Worm (Caenorhabditis elegans): ENCODE measurements around the gene C07C7.1.

The C07C7.1 gene

ce11 chrIV:9217426-9217825, 32.8 kb downstream of the C07C7.1 start, which contains the start of gene C46C2.2:
Gene C46C2.2 (plus strand): TSS chrIV:9217726.
- no peak for TF ChIP-seq hlh-11 (tag; optimal IDR thresholded peaks at IDR 0.05)
- TF ChIP-seq pha-4 (GFP tag; IDR thresholded peaks at IDR 0.05): no peak
- TF ChIP-seq pha-4 (tag; optimal IDR thresholded peaks at IDR 0.05): no peak
- TF ChIP-seq ztf-11 (tag; optimal IDR thresholded peaks at IDR 0.05): no peak
- no peak for TF ChIP-seq daf-16 (GFP tag; optimal IDR thresholded peaks at IDR 0.05)
- no peak for TF ChIP-seq daf-16 (tag; optimal IDR thresholded peaks at IDR 0.05)
- no peak for TF ChIP-seq ceh-28 (tag; optimal IDR thresholded peaks at IDR 0.05)
- TF ChIP-seq spr-1 (tag; optimal IDR thresholded peaks at IDR 0.05): no peak
- TF ChIP-seq lin-1 (GFP tag; IDR thresholded peaks at IDR 0.05): no peak
- TF ChIP-seq unc-130 (GFP tag; optimal IDR thresholded peaks at IDR 0.05): no peak
- TF ChIP-seq nhr-77 (tag; optimal IDR thresholded peaks at IDR 0.05): no peak
- no peak for TF ChIP-seq nhr-25 (tag; optimal IDR thresholded peaks at IDR 0.05; ENCODE audit: borderline replicate concordance, insufficient read depth)
- no peak for TF ChIP-seq mxl-3 (GFP tag; optimal IDR thresholded peaks at IDR 0.05)
- TF ChIP-seq spr-3 (GFP tag; optimal IDR thresholded peaks at IDR 0.05): no peak
- no peak for TF ChIP-seq rbr-2 (tag; optimal IDR thresholded peaks at IDR 0.05)
- no peak for TF ChIP-seq ZK546.5 (tag; optimal IDR thresholded peaks at IDR 0.05)
- no peak for TF ChIP-seq ceh-44 (GFP tag; IDR thresholded peaks at IDR 0.05)
- TF ChIP-seq egl-43 (GFP tag; IDR thresholded peaks at IDR 0.05): no peak
- TF ChIP-seq mxl-2 (GFP tag; conservative IDR thresholded peaks at IDR 0.05): no peak

ce11 chrIV:9218415-9218814, 33.8 kb downstream of the C07C7.1 start:
- TF ChIP-seq pha-4 (GFP tag; IDR thresholded peaks at IDR 0.05) (no peak), pha-4 (tag; optimal IDR thresholded peaks at IDR 0.05) (no peak), R02D3.7 (tag; optimal IDR thresholded peaks at IDR 0.05) (no peak), D1046.2 (GFP tag; IDR thresholded peaks at IDR 0.05) (no peak), unc-62 (GFP tag; optimal IDR thresholded peaks at IDR 0.05 in 1 of 2) (peak in 1 of 2 experiments; percentile 78), unc-62 (tag; optimal IDR thresholded peaks at IDR 0.05) (no peak), hif-1 (tag; optimal IDR thresholded peaks at IDR 0.05) (no peak)

- TF ChIP-seq mdt-29 (GFP tag; IDR thresholded peaks at IDR 0.05) (no peak), unc-62 (GFP tag; optimal IDR thresholded peaks at IDR 0.05 in 1 of 2) (peak in 1 of 2 experiments; percentile 19), unc-62 (tag; optimal IDR thresholded peaks at IDR 0.05) (no peak)
These were observed 40.2 kb downstream of the C07C7.1 start, which contains the start of gene C46C2.3 for ce11 chrIV:9224825-9225224. Gene C46C2.3 (plus strand): TSS chrIV:9225125.

DNA sequence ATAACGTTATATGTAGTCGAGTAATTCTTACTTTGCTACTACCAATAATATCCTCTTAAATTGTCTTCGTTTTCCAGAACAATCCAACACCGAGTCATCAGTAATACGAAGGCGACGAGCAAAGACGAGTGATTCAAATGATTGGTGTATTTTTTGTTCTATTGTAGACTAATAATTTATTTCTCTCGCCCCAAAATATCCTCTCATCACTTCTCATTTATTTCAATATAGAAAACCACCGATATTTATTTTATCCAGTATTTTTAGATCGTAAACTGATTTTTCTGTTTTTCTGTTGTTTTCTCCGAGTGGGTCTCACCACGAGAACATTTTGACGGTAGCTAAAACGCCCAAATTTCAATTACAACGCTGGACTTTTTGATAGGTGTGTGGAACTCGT, 43.0 kb downstream of the C07C7.1 start:
- no peak for TF ChIP-seq nhr-111 (GFP tag; optimal IDR thresholded peaks at IDR 0.05)
- TF ChIP-seq aha-1 (tag): peak; percentile 92

DNA sequence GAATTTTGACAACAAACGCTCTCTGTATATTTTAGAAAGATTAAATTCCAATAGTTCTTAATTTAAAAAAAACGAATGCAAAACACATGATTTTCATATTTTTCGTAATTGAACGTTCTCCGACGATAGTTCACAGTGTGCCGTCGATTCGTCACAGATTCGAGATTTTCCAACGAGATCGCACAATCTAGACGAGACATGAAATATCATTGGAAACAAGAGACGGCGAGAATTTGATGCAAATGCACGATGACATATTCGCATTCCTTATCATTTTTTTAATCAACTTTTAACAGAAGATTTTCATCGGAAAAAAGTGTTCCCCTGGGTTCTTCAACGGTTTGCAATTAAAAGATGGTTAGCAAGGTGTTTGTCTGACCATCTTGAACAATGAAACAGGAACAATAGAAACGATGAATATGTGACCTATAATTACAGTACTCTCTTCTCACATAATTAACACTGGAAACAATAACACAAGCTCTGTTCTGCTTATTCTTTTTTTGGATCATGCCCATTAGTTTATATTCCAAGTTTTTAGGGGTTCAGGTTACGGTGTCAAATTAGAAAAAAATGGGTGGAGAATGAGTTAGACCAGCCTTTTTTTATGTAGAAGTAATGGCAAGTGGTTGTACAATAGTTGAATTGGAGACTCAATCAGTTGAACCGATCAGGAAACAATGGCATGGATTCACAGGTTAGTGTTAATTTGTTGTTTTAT, 47.9 kb downstream of the C07C7.1 start, which contains the start of gene Y11D7A.3:
Gene Y11D7A.3 (plus strand): TSS at position 671 of the 721 bp plus-strand sequence.
- TF ChIP-seq vab-7 (GFP tag; IDR thresholded peaks at IDR 0.05): no peak
- no peak for TF ChIP-seq egl-27 (tag; optimal IDR thresholded peaks at IDR 0.05)
- TF ChIP-seq sdz-12 (GFP tag; optimal IDR thresholded peaks at IDR 0.05): no peak
- no peak for TF ChIP-seq nhr-10 (tag; optimal IDR thresholded peaks at IDR 0.05)
- TF ChIP-seq nhr-48 (tag; optimal IDR thresholded peaks at IDR 0.05): no peak
- TF ChIP-seq ceh-20 (GFP tag; IDR thresholded peaks at IDR 0.05): 0 out of 2 replicates have a peak, but pooled peaks have one; percentile 15
- TF ChIP-seq nhr-28 (tag; optimal IDR thresholded peaks at IDR 0.05): peak; percentile 40
- TF ChIP-seq aha-1 (tag): peak; percentile 54

All from whole organism, L4 larva.